Worm (Caenorhabditis elegans) whole organism, young adult: ENCODE data around the gene T16D1.1.

Source experiments
- B0019.2 ChIP-seq: fragments of 200-800 bp; sonication (Bioruptor generic); conservative IDR thresholded peaks from 2 replicates; pipeline ENCODE4 v1.3.6; 2022; ENCODE audit warnings: missing genetic modification reagents, missing genetic modification characterization, missing compliant biosample characterization
- B0261.1 ChIP-seq: sonication (generic microtip); optimal IDR thresholded peaks from 2 replicates; lab custom pipeline; 2016; ENCODE audit warnings: mild to moderate bottlenecking, missing genetic modification characterization, moderate library complexity, missing compliant biosample characterization
- B0336.3 ChIP-seq: fragments of 200-800 bp; sonication (Bioruptor generic); IDR thresholded peaks from 2 replicates; pipeline ENCODE4 v1.3.6; 2022; ENCODE audit warnings: missing genetic modification characterization, missing compliant biosample characterization
- C17E4.6 ChIP-seq: fragments of 200-800 bp; sonication (Bioruptor generic); IDR thresholded peaks from 2 replicates; pipeline ENCODE4 v1.3.6; 2022; ENCODE audit warnings: missing genetic modification reagents, missing genetic modification characterization, missing compliant biosample characterization
- F22D6.2 ChIP-seq: sonication (generic microtip); optimal IDR thresholded peaks from 2 replicates; lab custom pipeline; 2016; ENCODE audit warnings: mild to moderate bottlenecking, missing genetic modification characterization, missing compliant biosample characterization
- F33H1.4 ChIP-seq: fragments of 200-800 bp; sonication (Bioruptor generic); IDR thresholded peaks from 2 replicates; pipeline ENCODE4 v1.3.6; 2022; ENCODE audit warnings: missing genetic modification reagents, missing genetic modification characterization, missing compliant biosample characterization
- K12H6.12 ChIP-seq: fragments of 200-800 bp; sonication (Bioruptor generic); optimal IDR thresholded peaks from 2 replicates; lab custom pipeline; 2018; ENCODE audit warnings: mild to moderate bottlenecking, missing genetic modification characterization, missing compliant biosample characterization
- Y53G8AR.9 ChIP-seq: fragments of 200-800 bp; sonication (Bioruptor generic); conservative IDR thresholded peaks from 2 replicates; pipeline ENCODE4 v1.3.6; 2022; ENCODE audit warnings: missing genetic modification reagents, missing genetic modification characterization, missing compliant biosample characterization
- akir-1 ChIP-seq: fragments of 200-800 bp; sonication (Bioruptor generic); optimal IDR thresholded peaks from 2 replicates; lab custom pipeline; 2018; ENCODE audit warnings: mild to moderate bottlenecking, missing genetic modification characterization, moderate library complexity, missing compliant biosample characterization
- atf-7 ChIP-seq: sonication (generic microtip); optimal IDR thresholded peaks from 2 replicates; lab custom pipeline; 2017; ENCODE audit warnings: mild to moderate bottlenecking, missing genetic modification characterization, missing compliant biosample characterization
- attf-6 ChIP-seq: fragments of 200-800 bp; sonication (Bioruptor generic); IDR thresholded peaks from 2 replicates; pipeline ENCODE4 v1.3.6; 2022; ENCODE audit warnings: missing genetic modification reagents, missing genetic modification characterization, missing compliant biosample characterization
- bed-2 ChIP-seq: fragments of 200-800 bp; sonication (Bioruptor generic); IDR thresholded peaks from 2 replicates; pipeline ENCODE4 v1.3.6; 2022; ENCODE audit warnings: missing genetic modification reagents, missing genetic modification characterization, missing compliant biosample characterization
- cebp-1 ChIP-seq, 2 experiments: fragments of 200-800 bp in 1 of 2; sonication (Bioruptor generic) in 1 of 2; sonication (generic microtip) in 1 of 2; IDR thresholded peaks in 1 of 2; optimal IDR thresholded peaks in 1 of 2; 2 replicates each; pipeline versions ENCODE4 v1.3.6 to Lab custom; 2017 to 2022; ENCODE audit warnings: missing compliant biosample characterization in 2 of 2, missing genetic modification characterization in 2 of 2, mild to moderate bottlenecking in 1 of 2, missing genetic modification reagents in 1 of 2, moderate library complexity in 1 of 2
- ceh-100 ChIP-seq: fragments of 200-800 bp; sonication (Bioruptor generic); IDR thresholded peaks from 2 replicates; pipeline ENCODE4 v1.3.6; 2022; ENCODE audit warnings: missing genetic modification reagents, missing genetic modification characterization, missing compliant biosample characterization
- ceh-27 ChIP-seq: fragments of 200-800 bp; sonication (Bioruptor generic); optimal IDR thresholded peaks from 2 replicates; lab custom pipeline; 2018; ENCODE audit warnings: mild to moderate bottlenecking, missing genetic modification characterization, moderate library complexity, missing compliant biosample characterization
- ceh-40 ChIP-seq: fragments of 200-800 bp; sonication (Bioruptor generic); IDR thresholded peaks from 2 replicates; pipeline ENCODE4 v1.3.6; 2022; ENCODE audit warnings: missing genetic modification characterization, missing compliant biosample characterization
- ceh-91 ChIP-seq: fragments of 200-800 bp; sonication (Bioruptor generic); IDR thresholded peaks from 2 replicates; pipeline ENCODE4 v1.3.6; 2022; ENCODE audit warnings: missing genetic modification reagents, missing genetic modification characterization, missing compliant biosample characterization
- dox-1 ChIP-seq: fragments of 200-800 bp; sonication (Bioruptor generic); IDR thresholded peaks from 2 replicates; pipeline ENCODE4 v1.3.6; 2022; ENCODE audit warnings: missing genetic modification reagents, missing genetic modification characterization, missing compliant biosample characterization
- egl-44 ChIP-seq: fragments of 200-800 bp; sonication (Bioruptor generic); IDR thresholded peaks from 2 replicates; pipeline ENCODE4 v1.3.6; 2022; ENCODE audit warnings: missing genetic modification reagents, missing genetic modification characterization, missing compliant biosample characterization
- ekl-4 ChIP-seq: fragments of 200-800 bp; sonication (Bioruptor generic); IDR thresholded peaks from 2 replicates; pipeline ENCODE4 v1.3.6; 2022; ENCODE audit warnings: missing genetic modification reagents, missing genetic modification characterization, missing compliant biosample characterization
- gei-17 ChIP-seq: fragments of 200-800 bp; sonication (Bioruptor generic); optimal IDR thresholded peaks from 2 replicates; lab custom pipeline; 2018; ENCODE audit warnings: mild to moderate bottlenecking, missing genetic modification characterization, missing compliant biosample characterization
- him-1 ChIP-seq: sonication (generic microtip); optimal IDR thresholded peaks from 2 replicates; lab custom pipeline; 2016; ENCODE audit warnings: missing genotype, missing genetic modification reagents, missing genetic modification characterization, missing compliant biosample characterization
- hmg-20 ChIP-seq: fragments of 200-800 bp; sonication (Bioruptor generic); IDR thresholded peaks from 2 replicates; pipeline ENCODE4 v1.3.6; 2022; ENCODE audit warnings: missing genetic modification reagents, missing genetic modification characterization, missing compliant biosample characterization
- lag-1 ChIP-seq: fragments of 200-800 bp; sonication (Bioruptor generic); IDR thresholded peaks from 2 replicates; pipeline ENCODE4 v1.3.6; 2022; ENCODE audit warnings: missing genetic modification reagents, missing genetic modification characterization, missing compliant biosample characterization
- let-526 ChIP-seq: fragments of 200-800 bp; sonication (Bioruptor generic); IDR thresholded peaks from 2 replicates; pipeline ENCODE4 v1.3.6; 2022; ENCODE audit warnings: missing genetic modification reagents, missing genetic modification characterization, missing compliant biosample characterization
- lin-54 ChIP-seq: fragments of 200-800 bp; sonication (Bioruptor generic); optimal IDR thresholded peaks from 2 replicates; lab custom pipeline; 2018; ENCODE audit warnings: mild to moderate bottlenecking, missing genetic modification characterization, missing compliant biosample characterization
- mes-4 ChIP-seq: sonication (generic microtip); optimal IDR thresholded peaks from 2 replicates; lab custom pipeline; 2016; ENCODE audit warnings: missing genotype, missing genetic modification characterization, missing compliant biosample characterization
- mxl-1 ChIP-seq: sonication (generic microtip); optimal IDR thresholded peaks from 2 replicates; lab custom pipeline; 2016; ENCODE audit warnings: missing genetic modification characterization, missing compliant biosample characterization
- nfyb-1 ChIP-seq: fragments of 200-800 bp; sonication (Bioruptor generic); IDR thresholded peaks from 2 replicates; pipeline ENCODE4 v1.3.6; 2022; ENCODE audit warnings: missing genetic modification reagents, missing genetic modification characterization, missing compliant biosample characterization
- nhr-120 ChIP-seq: fragments of 200-800 bp; sonication (Bioruptor generic); IDR thresholded peaks from 2 replicates; pipeline ENCODE4 v1.3.6; 2022; ENCODE audit warnings: missing genetic modification characterization, missing compliant biosample characterization
- nhr-80 ChIP-seq: sonication (generic microtip); optimal IDR thresholded peaks from 2 replicates; lab custom pipeline; 2016; ENCODE audit warnings: missing genetic modification characterization, missing compliant biosample characterization
- snpc-1.1 ChIP-seq: sonication (generic microtip); optimal IDR thresholded peaks from 2 replicates; lab custom pipeline; 2017; ENCODE audit warnings: missing genetic modification characterization, mild to moderate bottlenecking, missing compliant biosample characterization, antibody characterized with exemption, moderate library complexity, missing genotype, missing genetic modification reagents; ENCODE audit not compliant: insufficient read depth
- snpc-4 ChIP-seq, 5 experiments: fragments of 150-350 bp in 1 of 5; sonication (generic microtip) in 4 of 5; optimal IDR thresholded peaks; 2 replicates each; lab custom pipeline; 2014 to 2018; ENCODE audit warnings: missing genetic modification characterization in 5 of 5, missing biosample characterization in 3 of 5, antibody characterized with exemption in 2 of 5, mild to moderate bottlenecking in 2 of 5, missing compliant biosample characterization in 2 of 5, missing genotype in 2 of 5, moderate library complexity in 2 of 5, missing genetic modification reagents in 1 of 5
- somi-1 ChIP-seq: fragments of 200-800 bp; sonication (Bioruptor generic); optimal IDR thresholded peaks from 2 replicates; lab custom pipeline; 2018; ENCODE audit warnings: mild to moderate bottlenecking, missing genetic modification characterization, missing compliant biosample characterization
- sptf-2 ChIP-seq: fragments of 200-800 bp; sonication (Bioruptor generic); optimal IDR thresholded peaks from 2 replicates; lab custom pipeline; 2018; ENCODE audit warnings: mild to moderate bottlenecking, missing genetic modification characterization, missing compliant biosample characterization
- tbp1 ChIP-seq: fragments of 200-800 bp; sonication (Bioruptor generic); optimal IDR thresholded peaks from 2 replicates; lab custom pipeline; 2018; ENCODE audit warnings: mild to moderate bottlenecking, missing genetic modification characterization, missing compliant biosample characterization
- unc-62 ChIP-seq: fragments of 150-350 bp; optimal IDR thresholded peaks from 2 replicates; lab custom pipeline; 2014; ENCODE audit warnings: missing biosample characterization, missing genetic modification reagents, missing genetic modification characterization
- zfh-2 ChIP-seq: fragments of 200-800 bp; sonication (Bioruptor generic); conservative IDR thresholded peaks from 2 replicates; pipeline ENCODE4 v1.3.6; 2022; ENCODE audit warnings: missing genetic modification reagents, missing genetic modification characterization, missing compliant biosample characterization
- ztf-18 ChIP-seq: sonication (generic microtip); optimal IDR thresholded peaks from 2 replicates; lab custom pipeline; 2016; ENCODE audit warnings: missing genotype, mild to moderate bottlenecking, missing genetic modification characterization, missing compliant biosample characterization
- ztf-22 ChIP-seq: fragments of 200-800 bp; sonication (Bioruptor generic); optimal IDR thresholded peaks from 2 replicates; lab custom pipeline; 2018; ENCODE audit warnings: mild to moderate bottlenecking, missing genetic modification characterization, moderate library complexity, missing compliant biosample characterization
- ztf-26 ChIP-seq: sonication (generic microtip); optimal IDR thresholded peaks from 2 replicates; lab custom pipeline; 2017; ENCODE audit warnings: missing genetic modification characterization, missing compliant biosample characterization

The T16D1.1 gene

DNA sequence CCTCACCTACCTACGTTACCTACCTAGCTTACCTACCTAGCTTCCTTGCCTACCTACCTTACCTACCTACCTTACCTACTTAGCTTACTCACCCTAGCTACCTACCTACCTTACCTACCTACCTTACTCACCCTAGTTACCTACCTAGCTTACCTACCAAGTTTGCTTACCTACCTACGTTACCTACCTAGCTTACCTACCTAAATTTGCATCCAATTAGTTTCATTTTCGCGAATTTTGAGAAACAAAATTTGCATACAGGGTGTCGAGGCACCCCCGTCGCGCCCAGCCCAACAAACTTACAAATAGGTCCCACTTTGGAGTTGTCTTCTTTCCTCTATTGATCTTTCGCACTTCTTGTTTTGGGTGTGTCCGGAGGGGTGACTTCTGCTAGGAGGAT, 27.5 kb upstream of the T16D1.1 start:
- TF ChIP-seq B0336.3 (GFP tag; lab: Robert Waterston, UW) (no peak), Y53G8AR.9 (GFP tag; lab: Robert Waterston, UW) (no peak), lin-54 (GFP tag; lab: Kevin White, UChicago) (no peak), nhr-120 (GFP tag; lab: Robert Waterston, UW) (no peak), nhr-80 (tag; lab: Kevin White, UChicago) (no peak), ekl-4 (GFP tag; lab: Robert Waterston, UW) (no peak), egl-44 (GFP tag; lab: Robert Waterston, UW) (no peak), B0019.2 (GFP tag; lab: Robert Waterston, UW) (no peak), him-1 (no peak), mes-4 (tag; lab: Kevin White, UChicago) (no peak), mxl-1 (tag; lab: Kevin White, UChicago) (no peak), sptf-2 (GFP tag; lab: Kevin White, UChicago) (no peak), unc-62 (no peak), cebp-1 (GFP tag; IDR thresholded peaks at IDR 0.05; lab: Robert Waterston, UW) (no peak), cebp-1 (tag; optimal IDR thresholded peaks at IDR 0.05; lab: Kevin White, UChicago) (no peak), snpc-4 (GFP tag; optimal IDR thresholded peaks at IDR 0.05; lab: Kevin White, UChicago) (no peak), snpc-4 (tag; optimal IDR thresholded peaks at IDR 0.05; lab: Kevin White, UChicago) (no peak), lag-1 (no peak), ceh-27 (GFP tag; lab: Kevin White, UChicago) (no peak), B0261.1 (tag; lab: Kevin White, UChicago) (no peak)

DNA sequence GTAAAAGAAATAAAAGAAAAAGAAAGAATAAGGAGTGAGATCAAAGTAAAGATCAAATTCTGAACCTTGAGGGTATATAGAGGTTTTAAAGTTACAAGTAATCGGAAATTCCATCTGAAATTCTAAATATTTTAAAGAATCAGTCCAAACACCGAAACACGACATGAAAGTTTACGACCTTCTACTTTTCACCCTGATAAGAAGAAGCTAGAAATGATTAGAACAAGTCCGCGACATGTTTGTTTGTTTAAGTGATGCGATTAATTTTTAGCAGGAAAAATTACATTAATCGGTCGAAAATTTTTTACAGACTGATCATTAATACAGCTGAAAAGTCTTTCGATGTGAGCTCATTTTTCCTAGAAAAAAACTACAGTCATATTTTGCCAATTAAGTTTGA, 23.2 kb upstream of the T16D1.1 start:
- TF ChIP-seq atf-7 (tag; lab: Kevin White, UChicago) (no peak), nfyb-1 (GFP tag; lab: Robert Waterston, UW) (no peak), hmg-20 (GFP tag; lab: Robert Waterston, UW) (no peak), ceh-91 (no peak), C17E4.6 (GFP tag; lab: Robert Waterston, UW) (no peak), ztf-22 (GFP tag; lab: Kevin White, UChicago) (no peak), ztf-18 (tag; lab: Kevin White, UChicago) (no peak), F33H1.4 (GFP tag; lab: Robert Waterston, UW) (no peak)

DNA sequence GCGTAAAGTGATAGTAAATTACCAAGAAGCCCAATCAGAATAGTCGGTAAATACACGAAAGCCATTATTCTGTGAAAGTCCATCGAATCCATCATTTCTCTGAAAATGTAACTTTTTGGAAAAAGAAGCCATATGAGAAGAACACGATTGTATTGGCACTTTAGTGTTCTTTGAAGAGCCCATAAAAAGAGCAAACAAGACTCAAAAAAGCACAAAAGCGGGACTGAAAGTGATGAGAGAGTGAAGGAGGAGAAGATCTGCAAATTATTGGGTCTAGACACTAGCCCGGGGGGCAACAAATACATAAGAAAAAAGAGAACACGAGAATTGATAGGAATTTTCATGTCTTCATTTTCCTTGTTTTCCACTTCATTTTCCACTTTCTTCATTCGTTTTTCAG, 14.0 kb upstream of the T16D1.1 start, which contains the start of gene frpr-4:
frpr-4 (minus strand) TSS at position 101 of the 400 bp plus-strand sequence.
- no peak for TF ChIP-seq bed-2
- TF ChIP-seq gei-17: no peak
- TF ChIP-seq B0261.1 (tag; lab: Kevin White, UChicago): no peak
- no peak for TF ChIP-seq ceh-100
- TF ChIP-seq dox-1 (GFP tag; lab: Robert Waterston, UW): no peak
- TF ChIP-seq ceh-40: no peak
- no peak for TF ChIP-seq K12H6.12 (tag; lab: Kevin White, UChicago)
- no peak for TF ChIP-seq let-526
- no peak for TF ChIP-seq hmg-20 (GFP tag; lab: Robert Waterston, UW)
- TF ChIP-seq snpc-1.1: no peak
- TF ChIP-seq F22D6.2: no peak
- no peak for TF ChIP-seq zfh-2 (GFP tag; lab: Robert Waterston, UW)
- TF ChIP-seq ceh-27 (GFP tag; lab: Kevin White, UChicago): no peak
- TF ChIP-seq akir-1 (GFP tag; lab: Kevin White, UChicago): no peak
- no peak for TF ChIP-seq attf-6 (GFP tag; lab: Robert Waterston, UW)
- TF ChIP-seq ztf-26 (tag; lab: Kevin White, UChicago): no peak
- TF ChIP-seq Y53G8AR.9 (GFP tag; lab: Robert Waterston, UW): no peak
- no peak for TF ChIP-seq somi-1
- TF ChIP-seq tbp1 (GFP tag; lab: Kevin White, UChicago): no peak
